Fruit fly (Drosophila melanogaster): ENCODE measurements around the gene r.

Gene r

dm6 chrX:16696614-16697519 is 41.7 kb downstream of the r start (continued):
- TF ChIP-seq CG11398 (GFP tag; optimal IDR thresholded peaks at IDR 0.05) (no peak), ase (GFP tag; IDR thresholded peaks at IDR 0.05) (no peak), CG15479 (GFP tag; optimal IDR thresholded peaks at IDR 0.05) (no peak), CG17186 (GFP tag; optimal IDR thresholded peaks at IDR 0.05) (no peak), ro (GFP tag; IDR thresholded peaks at IDR 0.05) (no peak), eyg (GFP tag; optimal IDR thresholded peaks at IDR 0.05) (no peak), zfh2 (GFP tag; optimal IDR thresholded peaks at IDR 0.05) (no peak), CG7839 (tag; optimal IDR thresholded peaks at IDR 0.05) (peak; percentile 3), dmrt99B (tag; optimal IDR thresholded peaks at IDR 0.05) (peak; percentile 30), stwl (tag; optimal IDR thresholded peaks at IDR 0.05) (no peak), CG18599 (GFP tag; optimal IDR thresholded peaks at IDR 0.05) (peak; percentile 40), CG13296 (GFP tag; optimal IDR thresholded peaks at IDR 0.05) (no peak), pum (GFP tag; optimal IDR thresholded peaks at IDR 0.05) (no peak), chm (GFP tag; IDR thresholded peaks at IDR 0.05) (no peak), CG9437 (GFP tag; optimal IDR thresholded peaks at IDR 0.05) (no peak), phol (tag; optimal IDR thresholded peaks at IDR 0.05) (peak; percentile 2), CG18476 (GFP tag; optimal IDR thresholded peaks at IDR 0.05) (no peak), CG32532 (GFP tag; IDR thresholded peaks at IDR 0.05) (no peak), CG18619 (GFP tag; optimal IDR thresholded peaks at IDR 0.05) (no peak), CG17359 (tag; optimal IDR thresholded peaks at IDR 0.05) (peak; percentile 10), h (optimal IDR thresholded peaks at IDR 0.05) (no peak), CG7987 (GFP tag; optimal IDR thresholded peaks at IDR 0.05) (no peak), row (GFP tag; IDR thresholded peaks at IDR 0.05) (0 out of 3 replicates have a peak, but pooled peaks have one; percentile 13), CG2129 (GFP tag; IDR thresholded peaks at IDR 0.05; ENCODE audit: partially characterized antibody) (no peak), Kr (GFP tag; optimal IDR thresholded peaks at IDR 0.05) (no peak), BtbVII (GFP tag; optimal IDR thresholded peaks at IDR 0.05) (no peak), CG11456 (GFP tag; IDR thresholded peaks at IDR 0.05) (no peak), CG9797 (GFP tag; optimal IDR thresholded peaks at IDR 0.05) (no peak), CG15601 (tag; optimal IDR thresholded peaks at IDR 0.05) (no peak), bsh (GFP tag; optimal IDR thresholded peaks at IDR 0.05) (no peak), chif (GFP tag; optimal IDR thresholded peaks at IDR 0.05) (no peak), Sox100B (GFP tag; optimal IDR thresholded peaks at IDR 0.05) (peak; percentile 12), CG31224 (GFP tag; IDR thresholded peaks at IDR 0.05) (no peak), Oli (tag; optimal IDR thresholded peaks at IDR 0.05) (peak; percentile 0), tna (GFP tag; IDR thresholded peaks at IDR 0.05; ENCODE audit: partially characterized antibody) (no peak), CG12391 (tag; optimal IDR thresholded peaks at IDR 0.05) (no peak), pb (GFP tag; optimal IDR thresholded peaks at IDR 0.05) (no peak), CG30403 (GFP tag; optimal IDR thresholded peaks at IDR 0.05) (peak; percentile 7), CG6791 (GFP tag; IDR thresholded peaks at IDR 0.05; ENCODE audit: partially characterized antibody) (0 out of 3 replicates have a peak, but pooled peaks have one; percentile 27), Gsc (GFP tag; IDR thresholded peaks at IDR 0.05) (no peak), ken (GFP tag; IDR thresholded peaks at IDR 0.05) (no peak), Xbp1 (GFP tag; optimal IDR thresholded peaks at IDR 0.05) (no peak), CG4730 (GFP tag; IDR thresholded peaks at IDR 0.05) (peak; percentile 23; the same call in 1 of the 2 replicates), CG42726 (GFP tag; IDR thresholded peaks at IDR 0.05; ENCODE audit: partially characterized antibody) (no peak), CG10209 (GFP tag; optimal IDR thresholded peaks at IDR 0.05) (no peak), jumu (GFP tag; optimal IDR thresholded peaks at IDR 0.05) (no peak)
